Worm (Caenorhabditis elegans) whole organism, late embryonic: ENCODE results near the gene tasp-1.
"Not testable (repeated sequence)": the region's sequence is repeated elsewhere in the genome, so short reads cannot be mapped to it uniquely, and the experiment has no call there.

Experiments
- C08G9.2 ChIP-seq: sonication (generic microtip); optimal IDR thresholded peaks from 2 replicates; lab custom pipeline; 2016; ENCODE audit warnings: mild to moderate bottlenecking, missing genetic modification characterization, moderate library complexity, missing compliant biosample characterization
- C38D4.7 ChIP-seq: fragments of 200-800 bp; sonication (Bioruptor generic); optimal IDR thresholded peaks from 2 replicates; lab custom pipeline; 2018; ENCODE audit warnings: mild to moderate bottlenecking, missing genetic modification characterization, moderate library complexity, missing compliant biosample characterization
- K02D7.2 ChIP-seq: sonication (generic microtip); optimal IDR thresholded peaks from 2 replicates; lab custom pipeline; 2017; ENCODE audit warnings: mild to moderate bottlenecking, missing genetic modification characterization, missing compliant biosample characterization
- K09A11.1 ChIP-seq: sonication (generic microtip); optimal IDR thresholded peaks from 2 replicates; lab custom pipeline; 2017; ENCODE audit warnings: antibody characterized with exemption, mild to moderate bottlenecking, missing genetic modification characterization, missing compliant biosample characterization; ENCODE audit not compliant: insufficient read depth
- ahr-1 ChIP-seq: sonication (generic microtip); optimal IDR thresholded peaks from 2 replicates; lab custom pipeline; 2016; ENCODE audit warnings: missing genetic modification characterization, missing compliant biosample characterization
- ama-1 ChIP-seq: fragments of 150-350 bp; optimal IDR thresholded peaks from 2 replicates; lab custom pipeline; 2014
- ceh-14 ChIP-seq: sonication (generic microtip); optimal IDR thresholded peaks from 2 replicates; lab custom pipeline; 2016; ENCODE audit warnings: missing genotype, missing genetic modification characterization, missing compliant biosample characterization
- ceh-19 ChIP-seq: fragments of 200-800 bp; sonication (Bioruptor generic); optimal IDR thresholded peaks from 2 replicates; lab custom pipeline; 2018; ENCODE audit warnings: mild to moderate bottlenecking, missing genetic modification characterization, missing compliant biosample characterization
- ceh-22 ChIP-seq: sonication (generic microtip); optimal IDR thresholded peaks from 2 replicates; lab custom pipeline; 2017; ENCODE audit warnings: missing biosample characterization, missing genetic modification characterization
- ceh-30 ChIP-seq: fragments of 150-350 bp; optimal IDR thresholded peaks from 2 replicates; lab custom pipeline; 2014; ENCODE audit warnings: missing biosample characterization, missing genetic modification characterization
- ceh-31 ChIP-seq: sonication (generic microtip); optimal IDR thresholded peaks from 2 replicates; lab custom pipeline; 2016; ENCODE audit warnings: missing genetic modification characterization, missing compliant biosample characterization
- ceh-34 ChIP-seq: sonication (generic microtip); optimal IDR thresholded peaks from 2 replicates; lab custom pipeline; 2016; ENCODE audit warnings: mild to moderate bottlenecking, missing genetic modification characterization, missing compliant biosample characterization
- ceh-45 ChIP-seq: fragments of 200-800 bp; sonication (Bioruptor generic); IDR thresholded peaks from 2 replicates; pipeline ENCODE4 v1.3.6; 2022; ENCODE audit warnings: missing genetic modification reagents, missing genetic modification characterization, missing compliant biosample characterization
- che-1 ChIP-seq: sonication (generic microtip); optimal IDR thresholded peaks from 2 replicates; lab custom pipeline; 2016; ENCODE audit warnings: mild to moderate bottlenecking, missing genetic modification characterization, missing compliant biosample characterization
- dmd-4 ChIP-seq: sonication (generic microtip); optimal IDR thresholded peaks from 2 replicates; lab custom pipeline; 2016; ENCODE audit warnings: borderline replicate concordance, missing genetic modification characterization, missing compliant biosample characterization
- dve-1 ChIP-seq: sonication (generic microtip); optimal IDR thresholded peaks from 2 replicates; lab custom pipeline; 2017; ENCODE audit warnings: antibody characterized with exemption, mild to moderate bottlenecking, missing genetic modification characterization, missing compliant biosample characterization
- elt-4 ChIP-seq: sonication (generic microtip); optimal IDR thresholded peaks from 2 replicates; lab custom pipeline; 2016; ENCODE audit warnings: missing genetic modification characterization, missing compliant biosample characterization
- eyg-1 ChIP-seq: sonication (generic microtip); optimal IDR thresholded peaks from 2 replicates; lab custom pipeline; 2016; ENCODE audit warnings: missing genotype, missing genetic modification characterization, missing compliant biosample characterization
- fax-1 ChIP-seq: sonication (generic microtip); optimal IDR thresholded peaks from 2 replicates; lab custom pipeline; 2016; ENCODE audit warnings: missing genotype, missing genetic modification characterization, missing compliant biosample characterization
- gmeb-2 ChIP-seq: sonication (generic microtip); optimal IDR thresholded peaks from 2 replicates; lab custom pipeline; 2016; ENCODE audit warnings: missing genetic modification characterization, inconsistent platforms, missing compliant biosample characterization
- hlh-15 ChIP-seq: sonication (generic microtip); optimal IDR thresholded peaks from 2 replicates; lab custom pipeline; 2016; ENCODE audit warnings: missing genetic modification characterization, missing compliant biosample characterization
- hlh-30 ChIP-seq: sonication (generic microtip); optimal IDR thresholded peaks from 2 replicates; lab custom pipeline; 2017; ENCODE audit warnings: antibody characterized with exemption, missing genetic modification characterization, missing compliant biosample characterization; ENCODE audit not compliant: insufficient read depth
- hlh-6 ChIP-seq: sonication (generic microtip); optimal IDR thresholded peaks from 2 replicates; lab custom pipeline; 2016; ENCODE audit warnings: missing genotype, missing genetic modification characterization, missing compliant biosample characterization
- hlh-8 ChIP-seq: sonication (generic microtip); optimal IDR thresholded peaks from 2 replicates; lab custom pipeline; 2016; ENCODE audit warnings: missing genotype, missing genetic modification characterization, missing compliant biosample characterization
- madf-2 ChIP-seq: sonication (generic microtip); optimal IDR thresholded peaks from 2 replicates; lab custom pipeline; 2017; ENCODE audit warnings: missing genetic modification characterization, missing compliant biosample characterization
- mec-3 ChIP-seq: sonication (generic microtip); optimal IDR thresholded peaks from 2 replicates; lab custom pipeline; 2016; ENCODE audit warnings: borderline replicate concordance, missing genetic modification characterization, missing compliant biosample characterization
- nfya-1 ChIP-seq: sonication (generic microtip); optimal IDR thresholded peaks from 2 replicates; lab custom pipeline; 2017; ENCODE audit warnings: missing genetic modification characterization, mild to moderate bottlenecking, missing compliant biosample characterization, antibody characterized with exemption, moderate library complexity
- nhr-232 ChIP-seq: sonication (generic microtip); optimal IDR thresholded peaks from 2 replicates; lab custom pipeline; 2016; ENCODE audit warnings: missing genetic modification characterization, missing compliant biosample characterization
- npax-4 ChIP-seq: sonication (generic microtip); optimal IDR thresholded peaks from 2 replicates; lab custom pipeline; 2016; ENCODE audit warnings: missing genetic modification characterization, missing compliant biosample characterization
- pat-9 ChIP-seq: fragments of 200-800 bp; sonication (Bioruptor generic); optimal IDR thresholded peaks from 2 replicates; lab custom pipeline; 2018; ENCODE audit warnings: mild to moderate bottlenecking, missing genetic modification characterization, moderate library complexity, missing compliant biosample characterization
- pax-1 ChIP-seq: fragments of 150-350 bp; optimal IDR thresholded peaks from 2 replicates; lab custom pipeline; 2014; ENCODE audit warnings: missing biosample characterization, missing genetic modification characterization
- pros-1 ChIP-seq: fragments of 150-350 bp; optimal IDR thresholded peaks from 2 replicates; lab custom pipeline; 2014; ENCODE audit warnings: missing biosample characterization, missing genetic modification reagents, missing genetic modification characterization
- ref-2 ChIP-seq: sonication (generic microtip); optimal IDR thresholded peaks from 2 replicates; lab custom pipeline; 2016; ENCODE audit warnings: missing genetic modification characterization, missing compliant biosample characterization
- sdc-2 ChIP-seq: sonication (generic microtip); optimal IDR thresholded peaks from 2 replicates; lab custom pipeline; 2016; ENCODE audit warnings: missing genotype, missing genetic modification characterization, missing compliant biosample characterization
- sox-2 ChIP-seq: fragments of 200-800 bp; sonication (Bioruptor generic); IDR thresholded peaks from 2 replicates; pipeline ENCODE4 v1.3.6; 2022; ENCODE audit warnings: missing genetic modification reagents, missing genetic modification characterization, missing compliant biosample characterization
- sox-4 ChIP-seq: sonication (generic microtip); optimal IDR thresholded peaks from 2 replicates; lab custom pipeline; 2017; ENCODE audit warnings: mild to moderate bottlenecking, missing genetic modification characterization, inconsistent platforms, missing compliant biosample characterization
- syd-9 ChIP-seq: sonication (generic microtip); optimal IDR thresholded peaks from 2 replicates; lab custom pipeline; 2016; ENCODE audit warnings: mild to moderate bottlenecking, missing genetic modification characterization, moderate library complexity, missing compliant biosample characterization
- tbx-2 ChIP-seq: sonication (generic microtip); optimal IDR thresholded peaks from 2 replicates; lab custom pipeline; 2016; ENCODE audit warnings: missing genetic modification characterization, missing compliant biosample characterization
- tbx-7 ChIP-seq: sonication (generic microtip); optimal IDR thresholded peaks from 2 replicates; lab custom pipeline; 2016; ENCODE audit warnings: missing genotype, missing genetic modification characterization, missing compliant biosample characterization
- ttx-3 ChIP-seq: sonication (generic microtip); optimal IDR thresholded peaks from 2 replicates; lab custom pipeline; 2016; ENCODE audit warnings: missing genetic modification reagents, missing genetic modification characterization, missing compliant biosample characterization
- unc-42 ChIP-seq: sonication (generic microtip); optimal IDR thresholded peaks from 2 replicates; lab custom pipeline; 2016; ENCODE audit warnings: missing genotype, missing genetic modification characterization, missing compliant biosample characterization
- unc-55 ChIP-seq: sonication (generic microtip); optimal IDR thresholded peaks from 2 replicates; lab custom pipeline; 2017; ENCODE audit warnings: missing biosample characterization, missing genetic modification reagents, missing genetic modification characterization
- unc-86 ChIP-seq: sonication (generic microtip); optimal IDR thresholded peaks from 2 replicates; lab custom pipeline; 2016; ENCODE audit warnings: missing genetic modification characterization, missing compliant biosample characterization
- zip-5 ChIP-seq: sonication (generic microtip); optimal IDR thresholded peaks from 2 replicates; lab custom pipeline; 2016; ENCODE audit warnings: missing genetic modification characterization, missing compliant biosample characterization

tasp-1 gene

DNA sequence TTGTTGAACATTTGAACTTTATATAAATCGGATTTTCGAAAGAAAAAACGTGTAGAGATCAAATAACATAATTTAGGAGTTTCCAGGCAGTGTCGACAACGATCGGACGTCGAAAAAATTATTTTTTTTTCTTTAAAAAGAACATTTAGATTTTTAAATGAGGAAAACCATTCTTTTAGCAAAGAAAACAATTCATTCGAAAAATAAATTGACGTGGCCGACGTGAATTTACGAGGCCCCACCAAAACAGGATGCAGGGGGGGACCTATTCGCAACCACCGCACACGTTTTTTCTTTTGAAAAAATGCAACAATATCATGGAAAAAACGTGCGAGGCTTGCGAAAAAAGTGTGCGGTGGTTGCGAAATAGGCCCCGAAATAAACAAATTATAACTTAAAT lies 9.1 kb upstream of the tasp-1 start, which contains the start of gene enu-3.6:
Gene enu-3.6, plus strand, starts transcription at position 392 of the 400 bp plus-strand sequence.
- not testable (repeated sequence) for TF ChIP-seq K09A11.1, unc-86, tbx-2 (tag; lab: Kevin White, UChicago)

DNA sequence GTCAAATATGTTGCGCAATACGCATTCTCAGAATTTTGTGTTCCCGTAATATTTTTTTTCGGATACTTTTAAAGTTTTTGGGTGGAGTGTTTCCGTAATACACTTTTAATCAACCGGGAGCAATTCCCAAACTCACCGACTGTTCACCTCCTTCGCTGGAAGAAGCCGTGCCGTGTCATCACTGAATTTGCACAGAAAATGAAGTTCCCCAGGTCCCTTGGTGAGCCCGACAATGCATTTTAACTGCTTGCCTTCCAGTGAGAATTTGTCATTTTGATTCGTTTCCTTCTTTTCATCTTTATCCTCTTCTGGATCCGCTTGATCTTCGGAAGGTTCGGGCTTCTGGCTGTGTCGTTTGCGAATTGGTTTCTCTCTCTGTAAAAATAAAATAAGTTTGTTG lies 4.7 kb upstream of the tasp-1 start:
- TF ChIP-seq unc-42 (tag; lab: Kevin White, UChicago) (no peak), K02D7.2 (tag; lab: Kevin White, UChicago) (no peak), C38D4.7 (no peak), elt-4 (tag; lab: Kevin White, UChicago) (no peak), nhr-232 (tag; lab: Kevin White, UChicago) (no peak), tbx-7 (no peak), dve-1 (tag; lab: Kevin White, UChicago) (no peak), gmeb-2 (tag; lab: Kevin White, UChicago) (no peak), fax-1 (tag; lab: Kevin White, UChicago) (no peak), unc-55 (GFP tag; lab: Kevin White, UChicago) (no peak), hlh-15 (no peak), madf-2 (tag; lab: Kevin White, UChicago) (no peak), sox-4 (no peak)
- TF ChIP-seq, all 69 proteins: peak for 0

DNA sequence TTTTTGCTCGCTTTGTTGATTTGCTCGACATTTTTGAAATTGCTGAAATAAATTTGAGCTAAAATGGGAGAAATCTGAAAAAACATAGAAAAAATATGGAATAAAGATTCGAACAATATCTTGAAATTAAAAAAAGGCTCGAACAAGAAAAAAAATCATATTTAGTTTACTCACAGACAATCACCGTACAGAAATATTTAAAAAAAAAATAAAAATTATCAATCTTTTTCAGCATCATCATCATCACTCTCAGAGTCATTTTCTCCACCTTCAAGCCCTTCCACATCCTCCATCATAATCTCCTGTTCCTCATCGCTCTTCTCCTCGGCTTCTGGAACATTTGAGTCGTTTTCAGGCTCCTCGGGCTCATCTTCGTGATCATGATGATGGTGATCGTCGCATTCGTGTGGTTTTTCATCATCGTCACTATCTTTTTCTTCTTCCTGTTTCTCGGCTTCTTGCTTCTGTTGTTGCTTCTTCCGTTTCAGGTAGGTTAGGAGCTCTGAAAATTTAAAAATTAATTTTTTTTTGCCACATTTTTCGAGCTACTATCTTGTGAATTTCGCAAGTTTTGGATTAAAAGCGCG lies 3.5 kb upstream of the tasp-1 start, which contains the start of gene hpl-2:
Gene hpl-2, minus strand, starts transcription at position 51 of the 587 bp plus-strand sequence.
- TF ChIP-seq pax-1 (tag; lab: Kevin White, UChicago): no peak
- no peak for TF ChIP-seq hlh-30 (tag; lab: Kevin White, UChicago)
- no peak for TF ChIP-seq sdc-2
- TF ChIP-seq zip-5 (tag; lab: Kevin White, UChicago): no peak
- no peak for TF ChIP-seq dmd-4 (tag; lab: Kevin White, UChicago)
- no peak for TF ChIP-seq npax-4 (tag; lab: Kevin White, UChicago)
- TF ChIP-seq tbx-7: no peak
- no peak for TF ChIP-seq ref-2
- no peak for TF ChIP-seq hlh-6
- no peak for TF ChIP-seq pros-1 (tag; lab: Kevin White, UChicago)
- TF ChIP-seq ttx-3: no peak
- no peak for TF ChIP-seq nfya-1 (tag; lab: Kevin White, UChicago)
- no peak for TF ChIP-seq che-1 (tag; lab: Kevin White, UChicago)
- no peak for TF ChIP-seq ceh-30
- TF ChIP-seq ceh-31 (tag; lab: Kevin White, UChicago): no peak
- no peak for TF ChIP-seq syd-9
- TF ChIP-seq ceh-45 (GFP tag; lab: Robert Waterston, UW): no peak
- no peak for TF ChIP-seq mec-3 (tag; lab: Kevin White, UChicago)
- no peak for TF ChIP-seq hlh-8 (tag; lab: Kevin White, UChicago)
- TF ChIP-seq, all 69 proteins: peak for 0

DNA sequence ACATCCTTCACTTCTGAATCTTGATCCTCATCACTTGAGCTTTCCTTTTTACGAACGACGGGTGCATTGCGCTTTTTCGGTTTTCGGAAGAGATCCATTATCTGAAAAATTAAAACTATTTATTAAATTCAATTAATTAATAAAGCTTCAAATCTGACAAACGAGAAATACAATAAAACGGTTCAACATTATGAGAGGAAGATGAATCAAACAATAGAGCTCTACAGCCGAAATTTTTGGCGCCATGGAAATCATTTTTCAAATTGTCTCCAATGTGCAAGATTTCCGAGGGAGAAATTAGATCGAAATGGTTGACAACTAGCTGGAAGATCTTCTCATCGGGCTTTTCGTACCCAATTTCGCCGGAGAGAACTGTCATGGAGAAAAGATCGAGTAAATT lies 1.6 kb upstream of the tasp-1 start, which contains the start of gene rnf-113:
Gene rnf-113, minus strand, starts transcription at position 101 of the 400 bp plus-strand sequence.
- TF ChIP-seq ceh-34 (tag; lab: Kevin White, UChicago) (no peak), ceh-22 (tag; lab: Kevin White, UChicago) (no peak), ceh-14 (tag; lab: Kevin White, UChicago) (no peak), ahr-1 (tag; lab: Kevin White, UChicago) (no peak), ama-1 (no peak), sox-2 (no peak), eyg-1 (tag; lab: Kevin White, UChicago) (no peak), ceh-19 (GFP tag; lab: Kevin White, UChicago) (no peak), pat-9 (no peak), C08G9.2 (tag; lab: Kevin White, UChicago) (no peak), ref-2 (no peak)
